Worm (Caenorhabditis elegans) whole organism, late embryonic: Measurements from ENCODE around the gene fbxa-1.

Experiments
- C38D4.7 ChIP-seq: fragments of 200-800 bp; sonication (Bioruptor generic); optimal IDR thresholded peaks from 2 replicates; lab custom pipeline; 2018; ENCODE audit warnings: mild to moderate bottlenecking, missing genetic modification characterization, moderate library complexity, missing compliant biosample characterization
- F13H6.1 ChIP-seq: sonication (generic microtip); optimal IDR thresholded peaks from 2 replicates; lab custom pipeline; 2016; ENCODE audit warnings: missing genetic modification characterization, missing compliant biosample characterization
- K02D7.2 ChIP-seq: sonication (generic microtip); optimal IDR thresholded peaks from 2 replicates; lab custom pipeline; 2017; ENCODE audit warnings: mild to moderate bottlenecking, missing genetic modification characterization, missing compliant biosample characterization
- K09A11.1 ChIP-seq: sonication (generic microtip); optimal IDR thresholded peaks from 2 replicates; lab custom pipeline; 2017; ENCODE audit warnings: antibody characterized with exemption, mild to moderate bottlenecking, missing genetic modification characterization, missing compliant biosample characterization; ENCODE audit not compliant: insufficient read depth
- T23F11.4 ChIP-seq: fragments of 200-800 bp; sonication (Bioruptor generic); optimal IDR thresholded peaks from 2 replicates; lab custom pipeline; 2018; ENCODE audit warnings: mild to moderate bottlenecking, missing genetic modification characterization, missing compliant biosample characterization
- Y22D7AL.16 ChIP-seq: sonication (generic microtip); optimal IDR thresholded peaks from 2 replicates; lab custom pipeline; 2016; ENCODE audit warnings: missing genetic modification characterization, missing compliant biosample characterization
- ceh-2 ChIP-seq: sonication (generic microtip); optimal IDR thresholded peaks from 2 replicates; lab custom pipeline; 2016; ENCODE audit warnings: missing genotype, missing genetic modification characterization, missing compliant biosample characterization
- ceh-22 ChIP-seq: sonication (generic microtip); optimal IDR thresholded peaks from 2 replicates; lab custom pipeline; 2017; ENCODE audit warnings: missing biosample characterization, missing genetic modification characterization
- ceh-30 ChIP-seq: fragments of 150-350 bp; optimal IDR thresholded peaks from 2 replicates; lab custom pipeline; 2014; ENCODE audit warnings: missing biosample characterization, missing genetic modification characterization
- ceh-48 ChIP-seq: sonication (generic microtip); optimal IDR thresholded peaks from 2 replicates; lab custom pipeline; 2016; ENCODE audit warnings: missing genetic modification characterization, inconsistent platforms, missing compliant biosample characterization
- ceh-9 ChIP-seq: sonication (generic microtip); optimal IDR thresholded peaks from 2 replicates; lab custom pipeline; 2016; ENCODE audit warnings: mild to moderate bottlenecking, missing genetic modification characterization, inconsistent platforms, missing compliant biosample characterization
- che-1 ChIP-seq: sonication (generic microtip); optimal IDR thresholded peaks from 2 replicates; lab custom pipeline; 2016; ENCODE audit warnings: mild to moderate bottlenecking, missing genetic modification characterization, missing compliant biosample characterization
- dmd-4 ChIP-seq: sonication (generic microtip); optimal IDR thresholded peaks from 2 replicates; lab custom pipeline; 2016; ENCODE audit warnings: borderline replicate concordance, missing genetic modification characterization, missing compliant biosample characterization
- elt-2 ChIP-seq: sonication (generic microtip); optimal IDR thresholded peaks from 2 replicates; lab custom pipeline; 2016; ENCODE audit warnings: missing genetic modification reagents, missing genetic modification characterization, missing compliant biosample characterization
- ets-4 ChIP-seq: sonication (generic microtip); optimal IDR thresholded peaks from 2 replicates; lab custom pipeline; 2016; ENCODE audit warnings: missing genetic modification characterization, missing compliant biosample characterization
- eyg-1 ChIP-seq: sonication (generic microtip); optimal IDR thresholded peaks from 2 replicates; lab custom pipeline; 2016; ENCODE audit warnings: missing genotype, missing genetic modification characterization, missing compliant biosample characterization
- gmeb-2 ChIP-seq: sonication (generic microtip); optimal IDR thresholded peaks from 2 replicates; lab custom pipeline; 2016; ENCODE audit warnings: missing genetic modification characterization, inconsistent platforms, missing compliant biosample characterization
- hlh-15 ChIP-seq: sonication (generic microtip); optimal IDR thresholded peaks from 2 replicates; lab custom pipeline; 2016; ENCODE audit warnings: missing genetic modification characterization, missing compliant biosample characterization
- hlh-6 ChIP-seq: sonication (generic microtip); optimal IDR thresholded peaks from 2 replicates; lab custom pipeline; 2016; ENCODE audit warnings: missing genotype, missing genetic modification characterization, missing compliant biosample characterization
- hlh-8 ChIP-seq: sonication (generic microtip); optimal IDR thresholded peaks from 2 replicates; lab custom pipeline; 2016; ENCODE audit warnings: missing genotype, missing genetic modification characterization, missing compliant biosample characterization
- lin-11 ChIP-seq: fragments of 200-800 bp; sonication (Bioruptor generic); optimal IDR thresholded peaks from 2 replicates; lab custom pipeline; 2018; ENCODE audit warnings: mild to moderate bottlenecking, missing genetic modification characterization, missing compliant biosample characterization
- madf-2 ChIP-seq: sonication (generic microtip); optimal IDR thresholded peaks from 2 replicates; lab custom pipeline; 2017; ENCODE audit warnings: missing genetic modification characterization, missing compliant biosample characterization
- mec-3 ChIP-seq: sonication (generic microtip); optimal IDR thresholded peaks from 2 replicates; lab custom pipeline; 2016; ENCODE audit warnings: borderline replicate concordance, missing genetic modification characterization, missing compliant biosample characterization
- npax-4 ChIP-seq: sonication (generic microtip); optimal IDR thresholded peaks from 2 replicates; lab custom pipeline; 2016; ENCODE audit warnings: missing genetic modification characterization, missing compliant biosample characterization
- pha-2 ChIP-seq: sonication (generic microtip); optimal IDR thresholded peaks from 2 replicates; lab custom pipeline; 2017; ENCODE audit warnings: mild to moderate bottlenecking, missing genetic modification characterization, missing compliant biosample characterization
- pha-4 ChIP-seq: fragments of 150-350 bp; optimal IDR thresholded peaks from 2 replicates; lab custom pipeline; 2018; ENCODE audit warnings: missing biosample characterization, missing genetic modification reagents, missing genetic modification characterization
- pros-1 ChIP-seq: fragments of 150-350 bp; optimal IDR thresholded peaks from 2 replicates; lab custom pipeline; 2014; ENCODE audit warnings: missing biosample characterization, missing genetic modification reagents, missing genetic modification characterization
- ref-2 ChIP-seq: sonication (generic microtip); optimal IDR thresholded peaks from 2 replicates; lab custom pipeline; 2016; ENCODE audit warnings: missing genetic modification characterization, missing compliant biosample characterization
- rnt-1 ChIP-seq: sonication (generic microtip); optimal IDR thresholded peaks from 2 replicates; lab custom pipeline; 2016; ENCODE audit warnings: missing genetic modification characterization, missing compliant biosample characterization
- sdc-2 ChIP-seq: sonication (generic microtip); optimal IDR thresholded peaks from 2 replicates; lab custom pipeline; 2016; ENCODE audit warnings: missing genotype, missing genetic modification characterization, missing compliant biosample characterization
- sox-2 ChIP-seq: fragments of 200-800 bp; sonication (Bioruptor generic); IDR thresholded peaks from 2 replicates; pipeline ENCODE4 v1.3.6; 2022; ENCODE audit warnings: missing genetic modification reagents, missing genetic modification characterization, missing compliant biosample characterization
- sox-4 ChIP-seq: sonication (generic microtip); optimal IDR thresholded peaks from 2 replicates; lab custom pipeline; 2017; ENCODE audit warnings: mild to moderate bottlenecking, missing genetic modification characterization, inconsistent platforms, missing compliant biosample characterization
- tbx-2 ChIP-seq: sonication (generic microtip); optimal IDR thresholded peaks from 2 replicates; lab custom pipeline; 2016; ENCODE audit warnings: missing genetic modification characterization, missing compliant biosample characterization
- tbx-7 ChIP-seq: sonication (generic microtip); optimal IDR thresholded peaks from 2 replicates; lab custom pipeline; 2016; ENCODE audit warnings: missing genotype, missing genetic modification characterization, missing compliant biosample characterization
- unc-3 ChIP-seq, 2 experiments: fragments of 200-800 bp in 1 of 2; sonication (Bioruptor generic) in 1 of 2; sonication (generic microtip) in 1 of 2; conservative IDR thresholded peaks in 1 of 2; optimal IDR thresholded peaks in 1 of 2; 2 replicates each; pipeline versions ENCODE4 v1.3.6 to Lab custom; 2016 to 2022; ENCODE audit warnings: missing compliant biosample characterization in 2 of 2, missing genetic modification characterization in 2 of 2, missing genetic modification reagents in 1 of 2
- unc-55 ChIP-seq: sonication (generic microtip); optimal IDR thresholded peaks from 2 replicates; lab custom pipeline; 2017; ENCODE audit warnings: missing biosample characterization, missing genetic modification reagents, missing genetic modification characterization
- zip-5 ChIP-seq: sonication (generic microtip); optimal IDR thresholded peaks from 2 replicates; lab custom pipeline; 2016; ENCODE audit warnings: missing genetic modification characterization, missing compliant biosample characterization

The fbxa-1 gene

ce11 chrIII:2291139-2291538 is 16.8 kb downstream of the fbxa-1 start, which contains the start of gene fbxa-219:
Gene fbxa-219, plus strand, starts transcription at chrIII:2291415.
- TF ChIP-seq tbx-7 (tag; lab: Kevin White, UChicago) (no peak), gmeb-2 (tag; lab: Kevin White, UChicago) (no peak), sox-4 (tag; lab: Kevin White, UChicago) (no peak), pha-4 (no peak), hlh-6 (tag; lab: Kevin White, UChicago) (no peak), pha-2 (tag; lab: Kevin White, UChicago) (no peak), ref-2 (tag; lab: Kevin White, UChicago) (no peak), rnt-1 (no peak), tbx-2 (tag; lab: Kevin White, UChicago) (no peak), hlh-15 (no peak), ceh-30 (no peak), unc-3 (GFP tag; conservative IDR thresholded peaks at IDR 0.05; lab: Robert Waterston, UW) (no peak), unc-3 (tag; optimal IDR thresholded peaks at IDR 0.05; lab: Kevin White, UChicago) (no peak), pros-1 (tag; lab: Kevin White, UChicago) (no peak), lin-11 (no peak)

- no peak for TF ChIP-seq ceh-9
- TF ChIP-seq madf-2 (tag; lab: Kevin White, UChicago), result no peak
- no peak for TF ChIP-seq hlh-8 (tag; lab: Kevin White, UChicago)
- TF ChIP-seq ceh-2 (tag; lab: Kevin White, UChicago), result no peak
- TF ChIP-seq C38D4.7 (GFP tag; lab: Kevin White, UChicago), result no peak
- TF ChIP-seq K09A11.1 (tag; lab: Kevin White, UChicago), result no peak
- no peak for TF ChIP-seq lin-11
- no peak for TF ChIP-seq K02D7.2 (tag; lab: Kevin White, UChicago)
- no peak for TF ChIP-seq ets-4
- TF ChIP-seq pha-4, result no peak
- no peak for TF ChIP-seq zip-5
- TF ChIP-seq eyg-1 (tag; lab: Kevin White, UChicago), result no peak
- TF ChIP-seq dmd-4 (tag; lab: Kevin White, UChicago), result no peak
- no peak for TF ChIP-seq ceh-30
- TF ChIP-seq ceh-48, result no peak
- TF ChIP-seq unc-55 (GFP tag; lab: Kevin White, UChicago), result no peak
Measured at ce11 chrIII:2288261-2288660, 19.7 kb downstream of the fbxa-1 start.

ce11 chrIII:2283341-2283847 is 24.5 kb downstream of the fbxa-1 start:
- TF ChIP-seq npax-4 (no peak), sox-2 (GFP tag; lab: Robert Waterston, UW) (no peak), sdc-2 (tag; lab: Kevin White, UChicago) (no peak), ceh-48 (peak; percentile 92), tbx-7 (tag; lab: Kevin White, UChicago) (no peak), mec-3 (tag; lab: Kevin White, UChicago) (no peak)

ce11 chrIII:2281975-2282957 is 25.7 kb downstream of the fbxa-1 start, which contains the start of gene Y54F10BM.3:
Gene Y54F10BM.3, plus strand, starts transcription at chrIII:2282025.
- TF ChIP-seq T23F11.4 (GFP tag; lab: Kevin White, UChicago) (no peak), ceh-22 (tag; lab: Kevin White, UChicago) (no peak), elt-2 (no peak), F13H6.1 (tag; lab: Kevin White, UChicago) (no peak), unc-55 (GFP tag; lab: Kevin White, UChicago) (no peak), ceh-48 (peak; percentile 98), che-1 (tag; lab: Kevin White, UChicago) (peak; percentile 6), Y22D7AL.16 (tag; lab: Kevin White, UChicago) (no peak), ceh-2 (tag; lab: Kevin White, UChicago) (no peak)
